Worm (Caenorhabditis elegans) whole organism, young adult: Measurements from ENCODE around the gene C18A11.1.

Experiments
- C06A6.2 ChIP-seq: fragments of 200-800 bp; sonication (Bioruptor generic); conservative IDR thresholded peaks from 2 replicates; pipeline ENCODE4 v1.3.6; 2022; ENCODE audit warnings: missing genetic modification characterization, missing compliant biosample characterization
- F10E7.11 ChIP-seq: sonication (generic microtip); optimal IDR thresholded peaks from 2 replicates; lab custom pipeline; 2017; ENCODE audit warnings: mild to moderate bottlenecking, missing genetic modification characterization, moderate library complexity, missing compliant biosample characterization
- F39B2.1 ChIP-seq: fragments of 200-800 bp; sonication (Bioruptor generic); IDR thresholded peaks from 2 replicates; pipeline ENCODE4 v1.3.6; 2022; ENCODE audit warnings: missing genetic modification reagents, missing genetic modification characterization, missing compliant biosample characterization
- F49E8.2 ChIP-seq: sonication (generic microtip); optimal IDR thresholded peaks from 3 replicates; lab custom pipeline; 2017; ENCODE audit warnings: missing genetic modification characterization, mild to moderate bottlenecking, missing compliant biosample characterization, antibody characterized with exemption, moderate library complexity; ENCODE audit not compliant: insufficient read depth
- Y53G8AR.9 ChIP-seq: fragments of 200-800 bp; sonication (Bioruptor generic); conservative IDR thresholded peaks from 2 replicates; pipeline ENCODE4 v1.3.6; 2022; ENCODE audit warnings: missing genetic modification reagents, missing genetic modification characterization, missing compliant biosample characterization
- Y56A3A.18 ChIP-seq: fragments of 200-800 bp; sonication (Bioruptor generic); IDR thresholded peaks from 2 replicates; pipeline ENCODE4 v1.3.6; 2022; ENCODE audit warnings: missing genetic modification reagents, missing genetic modification characterization, missing compliant biosample characterization
- Y67H2A.10 ChIP-seq: fragments of 200-800 bp; sonication (Bioruptor generic); conservative IDR thresholded peaks from 2 replicates; pipeline ENCODE4 v1.3.6; 2022; ENCODE audit warnings: missing genetic modification reagents, missing genetic modification characterization, missing compliant biosample characterization
- Y79H2A.3 ChIP-seq: fragments of 200-800 bp; sonication (Bioruptor generic); conservative IDR thresholded peaks from 2 replicates; pipeline ENCODE4 v1.3.6; 2022; ENCODE audit warnings: missing genetic modification reagents, missing genetic modification characterization, missing compliant biosample characterization
- ZK185.1 ChIP-seq: sonication (generic microtip); optimal IDR thresholded peaks from 2 replicates; lab custom pipeline; 2016; ENCODE audit warnings: mild to moderate bottlenecking, missing genetic modification characterization, missing compliant biosample characterization; ENCODE audit not compliant: poor library complexity, severe bottlenecking
- atf-7 ChIP-seq: sonication (generic microtip); optimal IDR thresholded peaks from 2 replicates; lab custom pipeline; 2017; ENCODE audit warnings: mild to moderate bottlenecking, missing genetic modification characterization, missing compliant biosample characterization
- attf-5 ChIP-seq: fragments of 200-800 bp; sonication (Bioruptor generic); optimal IDR thresholded peaks from 2 replicates; lab custom pipeline; 2018; ENCODE audit warnings: mild to moderate bottlenecking, missing genetic modification characterization, missing compliant biosample characterization
- cebp-1 ChIP-seq, 2 experiments: fragments of 200-800 bp in 1 of 2; sonication (Bioruptor generic) in 1 of 2; sonication (generic microtip) in 1 of 2; IDR thresholded peaks in 1 of 2; optimal IDR thresholded peaks in 1 of 2; 2 replicates each; pipeline versions ENCODE4 v1.3.6 to Lab custom; 2017 to 2022; ENCODE audit warnings: missing compliant biosample characterization in 2 of 2, missing genetic modification characterization in 2 of 2, mild to moderate bottlenecking in 1 of 2, missing genetic modification reagents in 1 of 2, moderate library complexity in 1 of 2
- cebp-2 ChIP-seq: fragments of 200-800 bp; sonication (Bioruptor generic); IDR thresholded peaks from 2 replicates; pipeline ENCODE4 v1.3.6; 2022; ENCODE audit warnings: missing genetic modification characterization, missing compliant biosample characterization
- ceh-27 ChIP-seq: fragments of 200-800 bp; sonication (Bioruptor generic); optimal IDR thresholded peaks from 2 replicates; lab custom pipeline; 2018; ENCODE audit warnings: mild to moderate bottlenecking, missing genetic modification characterization, moderate library complexity, missing compliant biosample characterization
- chd-7 ChIP-seq: sonication (generic microtip); optimal IDR thresholded peaks from 2 replicates; lab custom pipeline; 2016; ENCODE audit warnings: mild to moderate bottlenecking, missing genetic modification characterization, moderate library complexity, missing compliant biosample characterization
- dox-1 ChIP-seq: fragments of 200-800 bp; sonication (Bioruptor generic); IDR thresholded peaks from 2 replicates; pipeline ENCODE4 v1.3.6; 2022; ENCODE audit warnings: missing genetic modification reagents, missing genetic modification characterization, missing compliant biosample characterization
- efl-1 ChIP-seq: fragments of 150-350 bp; optimal IDR thresholded peaks from 2 replicates; lab custom pipeline; 2014; ENCODE audit warnings: missing biosample characterization, missing genetic modification reagents, missing genetic modification characterization
- ets-4 ChIP-seq: fragments of 200-800 bp; sonication (Bioruptor generic); optimal IDR thresholded peaks from 2 replicates; lab custom pipeline; 2018; ENCODE audit warnings: mild to moderate bottlenecking, missing genetic modification characterization, missing compliant biosample characterization
- gei-17 ChIP-seq: fragments of 200-800 bp; sonication (Bioruptor generic); optimal IDR thresholded peaks from 2 replicates; lab custom pipeline; 2018; ENCODE audit warnings: mild to moderate bottlenecking, missing genetic modification characterization, missing compliant biosample characterization
- him-1 ChIP-seq: sonication (generic microtip); optimal IDR thresholded peaks from 2 replicates; lab custom pipeline; 2016; ENCODE audit warnings: missing genotype, missing genetic modification reagents, missing genetic modification characterization, missing compliant biosample characterization
- hmg-1.2 ChIP-seq: fragments of 200-800 bp; sonication (Bioruptor generic); IDR thresholded peaks from 2 replicates; pipeline ENCODE4 v1.3.6; 2022; ENCODE audit warnings: missing genetic modification reagents, missing genetic modification characterization, missing compliant biosample characterization
- let-607 ChIP-seq, 2 experiments: fragments of 200-800 bp in 1 of 2; sonication (Bioruptor generic) in 1 of 2; sonication (generic microtip) in 1 of 2; optimal IDR thresholded peaks; 2 replicates each; lab custom pipeline; 2016 to 2018; ENCODE audit warnings: mild to moderate bottlenecking in 2 of 2, missing compliant biosample characterization in 2 of 2, missing genetic modification characterization in 2 of 2, moderate library complexity in 2 of 2, missing genotype in 1 of 2
- lin-26 ChIP-seq: fragments of 200-800 bp; sonication (Bioruptor generic); IDR thresholded peaks from 2 replicates; pipeline ENCODE4 v1.3.6; 2022; ENCODE audit warnings: missing genetic modification reagents, missing genetic modification characterization, missing compliant biosample characterization
- lin-40 ChIP-seq: sonication (generic microtip); optimal IDR thresholded peaks from 2 replicates; lab custom pipeline; 2016; ENCODE audit warnings: missing genetic modification characterization, mild to moderate bottlenecking, missing compliant biosample characterization, missing genotype, missing genetic modification reagents
- lir-1 ChIP-seq: fragments of 200-800 bp; sonication (Bioruptor generic); conservative IDR thresholded peaks from 2 replicates; pipeline ENCODE4 v1.3.6; 2022; ENCODE audit warnings: missing genetic modification reagents, missing genetic modification characterization, missing compliant biosample characterization
- madf-10 ChIP-seq: sonication (generic microtip); optimal IDR thresholded peaks from 2 replicates; lab custom pipeline; 2016; ENCODE audit warnings: mild to moderate bottlenecking, missing genetic modification characterization, missing compliant biosample characterization
- mcd-1 ChIP-seq: fragments of 200-800 bp; sonication (Bioruptor generic); IDR thresholded peaks from 2 replicates; pipeline ENCODE4 v1.3.6; 2022; ENCODE audit warnings: missing genetic modification reagents, missing genetic modification characterization, missing compliant biosample characterization
- mxl-1 ChIP-seq: sonication (generic microtip); optimal IDR thresholded peaks from 2 replicates; lab custom pipeline; 2016; ENCODE audit warnings: missing genetic modification characterization, missing compliant biosample characterization
- nfyb-1 ChIP-seq: fragments of 200-800 bp; sonication (Bioruptor generic); IDR thresholded peaks from 2 replicates; pipeline ENCODE4 v1.3.6; 2022; ENCODE audit warnings: missing genetic modification reagents, missing genetic modification characterization, missing compliant biosample characterization
- nhr-80 ChIP-seq: sonication (generic microtip); optimal IDR thresholded peaks from 2 replicates; lab custom pipeline; 2016; ENCODE audit warnings: missing genetic modification characterization, missing compliant biosample characterization
- nhr-90 ChIP-seq: sonication (generic microtip); optimal IDR thresholded peaks from 2 replicates; lab custom pipeline; 2016; ENCODE audit warnings: missing genotype, mild to moderate bottlenecking, missing genetic modification characterization, missing compliant biosample characterization
- repo-1 ChIP-seq: sonication (generic microtip); optimal IDR thresholded peaks from 2 replicates; lab custom pipeline; 2017; ENCODE audit warnings: mild to moderate bottlenecking, missing genetic modification characterization, missing compliant biosample characterization
- tbp1 ChIP-seq: fragments of 200-800 bp; sonication (Bioruptor generic); optimal IDR thresholded peaks from 2 replicates; lab custom pipeline; 2018; ENCODE audit warnings: mild to moderate bottlenecking, missing genetic modification characterization, missing compliant biosample characterization
- tlf-1 ChIP-seq: fragments of 200-800 bp; sonication (Bioruptor generic); optimal IDR thresholded peaks from 2 replicates; lab custom pipeline; 2018; ENCODE audit warnings: mild to moderate bottlenecking, missing genetic modification characterization, missing compliant biosample characterization
- ztf-18 ChIP-seq: sonication (generic microtip); optimal IDR thresholded peaks from 2 replicates; lab custom pipeline; 2016; ENCODE audit warnings: missing genotype, mild to moderate bottlenecking, missing genetic modification characterization, missing compliant biosample characterization
- ztf-22 ChIP-seq: fragments of 200-800 bp; sonication (Bioruptor generic); optimal IDR thresholded peaks from 2 replicates; lab custom pipeline; 2018; ENCODE audit warnings: mild to moderate bottlenecking, missing genetic modification characterization, moderate library complexity, missing compliant biosample characterization
- ztf-26 ChIP-seq: sonication (generic microtip); optimal IDR thresholded peaks from 2 replicates; lab custom pipeline; 2017; ENCODE audit warnings: missing genetic modification characterization, missing compliant biosample characterization

C18A11.1 gene

ce11 chrX:8083330-8083729, 14.2 kb downstream of the C18A11.1 start (continued):
- no peak for TF ChIP-seq F39B2.1 (GFP tag; lab: Robert Waterston, UW)
- TF ChIP-seq mcd-1 (GFP tag; lab: Robert Waterston, UW), result no peak
- TF ChIP-seq F10E7.11 (tag; lab: Kevin White, UChicago), result no peak
- no peak for TF ChIP-seq mxl-1 (tag; lab: Kevin White, UChicago)
- no peak for TF ChIP-seq gei-17
- no peak for TF ChIP-seq Y56A3A.18 (GFP tag; lab: Robert Waterston, UW)
- TF ChIP-seq, all 124 proteins: peak for 0

ce11 chrX:8083919-8084318, 14.8 kb downstream of the C18A11.1 start, which contains the start of gene K07E3.4:
Gene K07E3.4, minus strand, starts transcription at chrX:8084018.
- TF ChIP-seq C06A6.2 (GFP tag; lab: Robert Waterston, UW) (peak; percentile 48; the same call in 1 of the 2 replicates), ztf-22 (peak; percentile 77), Y53G8AR.9 (GFP tag; lab: Robert Waterston, UW) (0 out of 2 replicates have a peak, but pooled peaks have one; percentile 23), ets-4 (GFP tag; lab: Kevin White, UChicago) (peak; percentile 8), lin-40 (tag; lab: Kevin White, UChicago) (peak; percentile 66), ztf-18 (tag; lab: Kevin White, UChicago) (no peak), hmg-1.2 (GFP tag; lab: Robert Waterston, UW) (peak; percentile 55; the same call in 1 of the 2 replicates), let-607 (tag; optimal IDR thresholded peaks at IDR 0.05; lab: Kevin White, UChicago) (peak in 1 of 2 experiments; percentile 20), Y79H2A.3 (no peak), ceh-27 (GFP tag; lab: Kevin White, UChicago) (peak; percentile 27), gei-17 (peak; percentile 44), attf-5 (GFP tag; lab: Kevin White, UChicago) (peak; percentile 58), dox-1 (GFP tag; lab: Robert Waterston, UW) (peak; percentile 63; the same call in 1 of the 2 replicates), chd-7 (tag; lab: Kevin White, UChicago) (peak; percentile 62), madf-10 (peak; percentile 22), ZK185.1 (tag; lab: Kevin White, UChicago) (peak; percentile 9), nhr-80 (tag; lab: Kevin White, UChicago) (peak; percentile 64), cebp-1 (GFP tag; IDR thresholded peaks at IDR 0.05; lab: Robert Waterston, UW) (peak; percentile 28; the same call in 1 of the 2 replicates), cebp-1 (tag; optimal IDR thresholded peaks at IDR 0.05; lab: Kevin White, UChicago) (peak; percentile 76), tlf-1 (GFP tag; lab: Kevin White, UChicago) (peak; percentile 19), nhr-90 (tag; lab: Kevin White, UChicago) (peak; percentile 33), F49E8.2 (tag; lab: Kevin White, UChicago) (no peak), repo-1 (tag; lab: Kevin White, UChicago) (peak; percentile 33), ztf-26 (tag; lab: Kevin White, UChicago) (peak; percentile 70), cebp-2 (GFP tag; lab: Robert Waterston, UW) (no peak), lin-26 (GFP tag; lab: Robert Waterston, UW) (peak; percentile 68; the same call in 1 of the 2 replicates), nfyb-1 (GFP tag; lab: Robert Waterston, UW) (0 out of 2 replicates have a peak, but pooled peaks have one; percentile 38), atf-7 (tag; lab: Kevin White, UChicago) (peak; percentile 54), efl-1 (no peak), Y67H2A.10 (GFP tag; lab: Robert Waterston, UW) (no peak), lir-1 (GFP tag; lab: Robert Waterston, UW) (peak; percentile 47; the same call in 1 of the 2 replicates), him-1 (tag; lab: Kevin White, UChicago) (no peak), tbp1 (GFP tag; lab: Kevin White, UChicago) (peak; percentile 26)
